Worm (Caenorhabditis elegans): Measurements from ENCODE around the gene C30G12.2.

DNA sequence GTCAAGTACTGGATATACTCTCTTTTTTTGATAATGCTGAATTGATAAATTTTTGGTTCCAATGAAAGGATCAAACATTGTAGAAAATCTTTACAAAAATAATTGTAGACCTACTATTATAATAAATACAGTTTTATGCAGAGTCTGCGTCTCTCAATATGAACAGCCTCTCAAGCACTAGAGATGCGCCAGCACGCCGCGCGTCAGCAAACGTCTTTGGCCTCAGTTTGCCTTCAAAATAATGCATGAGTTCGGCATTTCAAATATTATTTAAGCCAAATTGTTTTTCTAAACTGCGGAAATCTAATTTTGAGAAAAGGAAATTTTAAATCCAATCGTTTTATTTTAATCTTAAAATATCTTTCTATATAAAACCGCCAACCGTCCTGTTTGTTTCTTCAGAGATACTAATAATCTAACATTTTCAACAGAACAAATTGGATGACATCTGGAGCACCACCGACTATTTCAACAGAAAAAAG lies 11.5 kb downstream of the C30G12.2 start, which contains the start of gene cul-4:
- TF ChIP-seq snpc-3.4 (tag; optimal IDR thresholded peaks at IDR 0.05) (peak; percentile 91), tbp1 (GFP tag; optimal IDR thresholded peaks at IDR 0.05) (peak; percentile 68)

Measured in whole organism, young adult.